Fruit fly (Drosophila melanogaster) whole organism, embryonic: ENCODE results near the gene ps.

Experiments used
- ATbp ChIP-seq: fragments of 200-800 bp; sonication (Bioruptor generic); optimal IDR thresholded peaks from 2 replicates; lab custom pipeline; 2017; ENCODE audit warnings: missing biosample characterization, mild to moderate bottlenecking, missing genetic modification characterization, missing genetic modification reagents
- Awh ChIP-seq: fragments of 200-800 bp; sonication (Bioruptor generic); IDR thresholded peaks from 2 replicates; pipeline ENCODE4, ENCODE4 v1.3.6; 2022; ENCODE audit warnings: missing biosample characterization, missing genetic modification characterization
- CG10431 ChIP-seq: fragments of 200-800 bp; sonication (Bioruptor generic); optimal IDR thresholded peaks from 3 replicates; lab custom pipeline; 2018; ENCODE audit warnings: missing biosample characterization, mild to moderate bottlenecking, missing genetic modification characterization
- CG12744 ChIP-seq: fragments of 200-800 bp; sonication (Bioruptor generic); optimal IDR thresholded peaks from 2 replicates; lab custom pipeline; 2016; ENCODE audit warnings: missing biosample characterization, missing genetic modification characterization
- CG13424 ChIP-seq: fragments of 200-800 bp; sonication (Bioruptor generic); optimal IDR thresholded peaks from 2 replicates; lab custom pipeline; 2019; ENCODE audit warnings: missing biosample characterization, mild to moderate bottlenecking, missing genetic modification characterization, moderate library complexity
- CG14667 ChIP-seq: fragments of 200-800 bp; sonication (Bioruptor generic); IDR thresholded peaks from 2 replicates; pipeline ENCODE4 v1.3.6; 2022; ENCODE audit warnings: missing biosample characterization, missing genetic modification characterization
- CG14965 ChIP-seq: fragments of 200-800 bp; sonication (Bioruptor generic); optimal IDR thresholded peaks from 2 replicates; lab custom pipeline; 2016; ENCODE audit warnings: missing biosample characterization, missing genetic modification characterization, borderline replicate concordance
- CG17361 ChIP-seq: fragments of 200-800 bp; sonication (Bioruptor generic); IDR thresholded peaks from 3 replicates; pipeline ENCODE4 v1.3.6; 2022; ENCODE audit warnings: missing biosample characterization, missing genetic modification characterization
- CG17802 ChIP-seq: fragments of 200-800 bp; sonication (Bioruptor generic); optimal IDR thresholded peaks from 2 replicates; lab custom pipeline; 2018; ENCODE audit warnings: missing biosample characterization, mild to moderate bottlenecking, missing genetic modification characterization, moderate library complexity
- CG18262 ChIP-seq: fragments of 200-800 bp; optimal IDR thresholded peaks from 3 replicates; lab custom pipeline; 2019; ENCODE audit warnings: missing biosample characterization, mild to moderate bottlenecking, missing genetic modification characterization, moderate library complexity
- CG2116 ChIP-seq: fragments of 200-800 bp; sonication (Bioruptor generic); optimal IDR thresholded peaks from 3 replicates; lab custom pipeline; 2018; ENCODE audit warnings: missing biosample characterization, mild to moderate bottlenecking, missing genetic modification characterization
- CG2120 ChIP-seq: fragments of 200-800 bp; sonication (Bioruptor generic); optimal IDR thresholded peaks from 3 replicates; lab custom pipeline; 2016; ENCODE audit warnings: missing biosample characterization, missing genetic modification characterization
- CG31441 ChIP-seq: fragments of 200-800 bp; sonication (Bioruptor generic); IDR thresholded peaks from 2 replicates; pipeline ENCODE4 v1.3.6; 2022; ENCODE audit warnings: missing biosample characterization, missing genetic modification characterization
- CG32772 ChIP-seq: fragments of 200-800 bp; sonication (Bioruptor generic); IDR thresholded peaks from 2 replicates; pipeline ENCODE4 v1.3.6; 2022; ENCODE audit warnings: missing biosample characterization, missing genetic modification characterization
- CG6254 ChIP-seq: fragments of 200-800 bp; sonication (Bioruptor generic); optimal IDR thresholded peaks from 3 replicates; lab custom pipeline; 2017; ENCODE audit warnings: mild to moderate bottlenecking, missing biosample characterization, missing genetic modification reagents, missing genetic modification characterization
- CG6689 ChIP-seq: fragments of 200-800 bp; sonication (Bioruptor generic); IDR thresholded peaks from 2 replicates; pipeline ENCODE4 v1.3.6; 2022; ENCODE audit warnings: missing biosample characterization, missing genetic modification characterization
- CrebB ChIP-seq: fragments of 200-800 bp; sonication (Bioruptor generic); optimal IDR thresholded peaks from 3 replicates; lab custom pipeline; 2018; ENCODE audit warnings: missing biosample characterization, mild to moderate bottlenecking, missing genetic modification characterization
- D19B ChIP-seq: fragments of 200-800 bp; sonication (Bioruptor generic); optimal IDR thresholded peaks from 2 replicates; lab custom pipeline; 2017; ENCODE audit warnings: missing biosample characterization, mild to moderate bottlenecking, missing genetic modification characterization
- Dad ChIP-seq: fragments of 200-800 bp; sonication (Bioruptor generic); optimal IDR thresholded peaks from 3 replicates; lab custom pipeline; 2016; ENCODE audit warnings: missing biosample characterization, missing genetic modification characterization
- Dip2 ChIP-seq: fragments of 200-800 bp; sonication (Bioruptor generic); IDR thresholded peaks from 2 replicates; pipeline ENCODE4 v1.3.6; 2022; ENCODE audit warnings: missing biosample characterization, missing genetic modification characterization
- Drgx ChIP-seq: fragments of 200-800 bp; sonication (Bioruptor generic); IDR thresholded peaks from 2 replicates; pipeline ENCODE4 v1.3.6; 2022; ENCODE audit warnings: missing biosample characterization, missing genetic modification characterization
- ERR ChIP-seq: fragments of 200-800 bp; sonication (Bioruptor generic); optimal IDR thresholded peaks from 2 replicates; lab custom pipeline; 2016; ENCODE audit warnings: missing biosample characterization, missing genetic modification characterization
- Hey ChIP-seq: fragments of 200-800 bp; sonication (Bioruptor generic); optimal IDR thresholded peaks from 3 replicates; lab custom pipeline; 2018; ENCODE audit warnings: missing biosample characterization, mild to moderate bottlenecking, missing genetic modification characterization
- Mad ChIP-seq: fragments of 200-800 bp; sonication (Bioruptor generic); optimal IDR thresholded peaks from 2 replicates; lab custom pipeline; 2016; ENCODE audit warnings: missing biosample characterization, missing genetic modification characterization
- Max ChIP-seq: fragments of 200-800 bp; sonication (Bioruptor generic); optimal IDR thresholded peaks from 2 replicates; lab custom pipeline; 2016; ENCODE audit warnings: missing biosample characterization, mild to moderate bottlenecking, missing genetic modification characterization
- Neu2 ChIP-seq: fragments of 200-800 bp; sonication (Bioruptor generic); optimal IDR thresholded peaks from 3 replicates; lab custom pipeline; 2016; ENCODE audit warnings: missing biosample characterization, missing genetic modification characterization, borderline replicate concordance
- NfI ChIP-seq: fragments of 200-800 bp; sonication (Bioruptor generic); optimal IDR thresholded peaks from 3 replicates; lab custom pipeline; 2018; ENCODE audit warnings: missing biosample characterization, mild to moderate bottlenecking, missing genetic modification characterization, moderate library complexity
- Sox102F ChIP-seq: fragments of 200-800 bp; sonication (Bioruptor generic); optimal IDR thresholded peaks from 2 replicates; lab custom pipeline; 2018; ENCODE audit warnings: missing biosample characterization, mild to moderate bottlenecking, missing genetic modification characterization, moderate library complexity
- Trl ChIP-seq, 3 experiments: fragments of >200 bp in 2 of 3; fragments of 200-800 bp in 1 of 3; sonication (Bioruptor generic) in 1 of 3; optimal IDR thresholded peaks; 2 replicates in 1 of 3; 3 replicates in 2 of 3; lab custom pipeline; 2016 to 2017; ENCODE audit warnings: missing biosample characterization in 1 of 3, missing genetic modification characterization in 1 of 3
- al ChIP-seq: fragments of 200-800 bp; sonication (Bioruptor generic); IDR thresholded peaks from 2 replicates; pipeline ENCODE4 v1.3.6; 2022; ENCODE audit warnings: missing biosample characterization, missing genetic modification characterization
- bcd ChIP-seq: fragments of 200-800 bp; sonication (Bioruptor generic); optimal IDR thresholded peaks from 2 replicates; lab custom pipeline; 2017; ENCODE audit warnings: missing biosample characterization, mild to moderate bottlenecking, missing genetic modification characterization
- ci ChIP-seq: fragments of 200-800 bp; sonication (Bioruptor generic); IDR thresholded peaks from 3 replicates; pipeline ENCODE4 v1.3.6; 2022; ENCODE audit warnings: missing biosample characterization, missing genetic modification characterization
- ems ChIP-seq: fragments of 200-800 bp; sonication (Bioruptor generic); optimal IDR thresholded peaks from 3 replicates; lab custom pipeline; 2016; ENCODE audit warnings: missing biosample characterization, missing genetic modification characterization
- exex ChIP-seq: fragments of 200-800 bp; sonication (Bioruptor generic); optimal IDR thresholded peaks from 4 replicates; lab custom pipeline; 2018; ENCODE audit warnings: missing biosample characterization, mild to moderate bottlenecking, missing genetic modification characterization, moderate library complexity
- fd96Cb ChIP-seq: fragments of 200-800 bp; sonication (Bioruptor generic); optimal IDR thresholded peaks from 2 replicates; lab custom pipeline; 2018; ENCODE audit warnings: missing biosample characterization, mild to moderate bottlenecking, missing genetic modification characterization, moderate library complexity
- ind ChIP-seq: fragments of 200-800 bp; sonication (Bioruptor generic); optimal IDR thresholded peaks from 3 replicates; lab custom pipeline; 2016; ENCODE audit warnings: missing biosample characterization, missing genetic modification characterization
- jigr1 ChIP-seq: fragments of 200-800 bp; sonication (Bioruptor generic); IDR thresholded peaks from 3 replicates; pipeline ENCODE4 v1.3.6; 2022; ENCODE audit warnings: missing biosample characterization, missing genetic modification characterization
- lov ChIP-seq, 2 experiments: fragments of 200-800 bp in 1 of 2; fragments of >200 bp in 1 of 2; sonication (Bioruptor generic) in 1 of 2; IDR thresholded peaks in 1 of 2; optimal IDR thresholded peaks in 1 of 2; 2 replicates in 1 of 2; 3 replicates in 1 of 2; pipeline versions ENCODE4 v1.3.6 to Lab custom; 2017 to 2022; ENCODE audit warnings: missing biosample characterization in 1 of 2, missing genetic modification characterization in 1 of 2
- nerfin-2 ChIP-seq: fragments of 200-800 bp; sonication (Bioruptor generic); IDR thresholded peaks from 2 replicates; pipeline ENCODE4 v1.3.6; 2022; ENCODE audit warnings: missing biosample characterization, missing genetic modification characterization; ENCODE audit not compliant: partially characterized antibody
- pan ChIP-seq, 4 experiments: fragments of >200 bp in 3 of 4; fragments of 200-800 bp in 1 of 4; sonication (Bioruptor generic) in 1 of 4; optimal IDR thresholded peaks in 3 of 4; IDR thresholded peaks in 1 of 4; 2 replicates each; pipeline versions ENCODE4 v1.3.6 to Lab custom; 2017 to 2022; ENCODE audit warnings: missing biosample characterization in 2 of 4, missing genetic modification characterization in 2 of 4, mixed read lengths in 1 of 4
- phol ChIP-seq: fragments of 200-800 bp; sonication (Bioruptor generic); optimal IDR thresholded peaks from 3 replicates; lab custom pipeline; 2018; ENCODE audit warnings: missing biosample characterization, mild to moderate bottlenecking, missing genetic modification characterization, moderate library complexity
- scrt ChIP-seq: fragments of 200-800 bp; sonication (Bioruptor generic); optimal IDR thresholded peaks from 2 replicates; lab custom pipeline; 2018; ENCODE audit warnings: missing biosample characterization, mild to moderate bottlenecking, missing genetic modification characterization, moderate library complexity
- sna ChIP-seq: fragments of 200-800 bp; sonication (Bioruptor generic); IDR thresholded peaks from 2 replicates; pipeline ENCODE4 v1.3.6; 2022; ENCODE audit warnings: missing biosample characterization, missing genetic modification characterization; ENCODE audit not compliant: partially characterized antibody
- sob ChIP-seq: fragments of 200-800 bp; sonication (Bioruptor generic); IDR thresholded peaks from 2 replicates; pipeline ENCODE4 v1.3.6; 2022; ENCODE audit warnings: missing biosample characterization, missing genetic modification characterization
- stc ChIP-seq: fragments of 200-800 bp; sonication (Bioruptor generic); IDR thresholded peaks from 2 replicates; pipeline ENCODE4 v1.3.6; 2022; ENCODE audit warnings: missing biosample characterization, missing genetic modification characterization
- tx ChIP-seq: fragments of 200-800 bp; sonication (Bioruptor generic); optimal IDR thresholded peaks from 2 replicates; lab custom pipeline; 2016; ENCODE audit warnings: missing biosample characterization, missing genetic modification characterization
- unc-4 ChIP-seq: fragments of 200-800 bp; sonication (Bioruptor generic); IDR thresholded peaks from 2 replicates; pipeline ENCODE4 v1.3.6; 2022; ENCODE audit warnings: missing biosample characterization, missing genetic modification characterization; ENCODE audit not compliant: partially characterized antibody
- z ChIP-seq: fragments of 200-800 bp; sonication (Bioruptor generic); IDR thresholded peaks from 3 replicates; pipeline ENCODE4 v1.3.6; 2022; ENCODE audit warnings: missing biosample characterization, missing genetic modification characterization
- zfh1 ChIP-seq: fragments of 200-800 bp; sonication (Bioruptor generic); IDR thresholded peaks from 3 replicates; pipeline ENCODE4 v1.3.6; 2022; ENCODE audit warnings: missing biosample characterization, missing genetic modification characterization

The ps gene

dm6 chr3R:9496748-9497147, 79.0 kb downstream of the ps start (continued):
- peak; percentile 58 for TF ChIP-seq unc-4 (GFP tag; lab: Robert Waterston, UW)
- peak; percentile 38 for TF ChIP-seq CG18262 (tag; lab: Kevin White, UChicago)
- peak; percentile 78 for TF ChIP-seq tx (GFP tag; lab: Kevin White, UChicago)
- TF ChIP-seq D19B (GFP tag; lab: Kevin White, UChicago): peak; percentile 12
- peak; percentile 81 for TF ChIP-seq ERR (GFP tag; lab: Kevin White, UChicago)
- peak; percentile 85 for TF ChIP-seq ci (GFP tag; lab: Robert Waterston, UW)
- TF ChIP-seq lov (optimal IDR thresholded peaks at IDR 0.05; lab: Kevin White, UChicago): no peak
- peak; percentile 31; the same call in 1 of the 3 replicates for TF ChIP-seq lov (GFP tag; IDR thresholded peaks at IDR 0.05; lab: Robert Waterston, UW)
- peak; percentile 42 for TF ChIP-seq Mad
- TF ChIP-seq CG13424: peak; percentile 63
- no peak for TF ChIP-seq CG14965 (GFP tag; lab: Kevin White, UChicago)
- no peak for TF ChIP-seq fd96Cb
- no peak for TF ChIP-seq scrt (GFP tag; lab: Kevin White, UChicago)
- TF ChIP-seq Dip2 (GFP tag; lab: Robert Waterston, UW): no peak
- no peak for TF ChIP-seq CG14667 (GFP tag; lab: Robert Waterston, UW)
- TF ChIP-seq Dad (GFP tag; lab: Kevin White, UChicago): peak; percentile 81
- no peak for TF ChIP-seq ATbp (GFP tag; lab: Kevin White, UChicago)
- no peak for TF ChIP-seq z
- TF ChIP-seq pan (optimal IDR thresholded peaks at IDR 0.05; lab: Kevin White, UChicago): no peak
- peak in 1 of 2 experiments; percentile 42 for TF ChIP-seq pan (GFP tag; optimal IDR thresholded peaks at IDR 0.05 in 1 of 2, IDR thresholded peaks at IDR 0.05 in 1 of 2)
- TF ChIP-seq CG17361 (GFP tag; lab: Robert Waterston, UW): peak; percentile 65
- TF ChIP-seq Max: peak; percentile 17
- TF ChIP-seq zfh1 (GFP tag; lab: Robert Waterston, UW): peak; percentile 54; the same call in 1 of the 3 replicates
- peak; percentile 81 for TF ChIP-seq CG2116 (GFP tag; lab: Kevin White, UChicago)
- peak; percentile 39 for TF ChIP-seq Neu2
- peak; percentile 51 for TF ChIP-seq Sox102F (GFP tag; lab: Kevin White, UChicago)
- TF ChIP-seq CG32772: peak; percentile 72
- TF ChIP-seq Awh (GFP tag; lab: Robert Waterston, UW): no peak
- no peak for TF ChIP-seq jigr1 (GFP tag; lab: Robert Waterston, UW)
- TF ChIP-seq sna: peak; percentile 70
- peak; percentile 67; the same call in 1 of the 2 replicates for TF ChIP-seq nerfin-2 (GFP tag; lab: Robert Waterston, UW)
- peak; percentile 74 for TF ChIP-seq bcd (GFP tag; lab: Kevin White, UChicago)
- TF ChIP-seq phol: peak; percentile 81
- peak; percentile 76 for TF ChIP-seq CG12744 (GFP tag; lab: Kevin White, UChicago)
- peak; percentile 55; the same call in 1 of the 2 replicates for TF ChIP-seq CG31441 (GFP tag; lab: Robert Waterston, UW)
- TF ChIP-seq CG6689 (GFP tag; lab: Robert Waterston, UW): no peak
- peak; percentile 13 for TF ChIP-seq Hey (tag; lab: Kevin White, UChicago)
- TF ChIP-seq CG17802 (tag; lab: Kevin White, UChicago): peak; percentile 52
- TF ChIP-seq al (GFP tag; lab: Robert Waterston, UW): peak; percentile 67
- no peak for TF ChIP-seq Trl (optimal IDR thresholded peaks at IDR 0.05; lab: Kevin White, UChicago)
- peak; percentile 92 for TF ChIP-seq Trl (GFP tag; optimal IDR thresholded peaks at IDR 0.05; lab: Kevin White, UChicago)
- peak; percentile 40 for TF ChIP-seq exex (tag; lab: Kevin White, UChicago)
- TF ChIP-seq sob (GFP tag; lab: Robert Waterston, UW): peak; percentile 85
- peak; percentile 94 for TF ChIP-seq CG2120 (GFP tag; lab: Kevin White, UChicago)
- TF ChIP-seq NfI (GFP tag; lab: Kevin White, UChicago): peak; percentile 87
- peak; percentile 71 for TF ChIP-seq ems (GFP tag; lab: Kevin White, UChicago)
- TF ChIP-seq CrebB (tag; lab: Kevin White, UChicago): peak; percentile 44
- TF ChIP-seq stc: no peak
- no peak for TF ChIP-seq CG6254 (GFP tag; lab: Kevin White, UChicago)
- TF ChIP-seq Drgx (GFP tag; lab: Robert Waterston, UW): no peak
- peak; percentile 75 for TF ChIP-seq ind (GFP tag; lab: Kevin White, UChicago)
- TF ChIP-seq CG10431 (GFP tag; lab: Kevin White, UChicago): no peak
